Fruit fly (Drosophila melanogaster): Measurements from ENCODE around the gene CG31517.

The CG31517 gene

dm6 chr3R:13983272-13984032 is 35.2 kb downstream of the CG31517 start (continued):
- TF ChIP-seq onecut (GFP tag; IDR thresholded peaks at IDR 0.05) = peak; percentile 70; the same call in 1 of the 2 replicates
- no peak for TF ChIP-seq Doc3 (GFP tag; IDR thresholded peaks at IDR 0.05; ENCODE audit: partially characterized antibody)
- peak; percentile 90 for TF ChIP-seq CG15479 (GFP tag; optimal IDR thresholded peaks at IDR 0.05)
- peak; percentile 75 for TF ChIP-seq Awh (GFP tag; IDR thresholded peaks at IDR 0.05)
- TF ChIP-seq hb (GFP tag; IDR thresholded peaks at IDR 0.05; ENCODE audit: partially characterized antibody) = no peak
- peak; percentile 40; the same call in 1 of the 2 replicates for TF ChIP-seq ro (GFP tag; IDR thresholded peaks at IDR 0.05)
- TF ChIP-seq CG13296 (GFP tag; optimal IDR thresholded peaks at IDR 0.05) = peak; percentile 87
- TF ChIP-seq CG32772 (GFP tag; IDR thresholded peaks at IDR 0.05) = peak; percentile 81; the same call in 1 of the 2 replicates
- peak; percentile 90 for TF ChIP-seq esg (GFP tag; conservative IDR thresholded peaks at IDR 0.05)
- TF ChIP-seq lmd (GFP tag; IDR thresholded peaks at IDR 0.05) = peak; percentile 95
- peak; percentile 92 for TF ChIP-seq CG17359 (tag; optimal IDR thresholded peaks at IDR 0.05)
- TF ChIP-seq CG10366 (GFP tag; IDR thresholded peaks at IDR 0.05) = peak; percentile 88
- TF ChIP-seq BtbVII (GFP tag; optimal IDR thresholded peaks at IDR 0.05) = peak; percentile 94
- TF ChIP-seq CG17385 (GFP tag; optimal IDR thresholded peaks at IDR 0.05) = peak; percentile 89
- TF ChIP-seq C15 (GFP tag; IDR thresholded peaks at IDR 0.05) = 0 out of 3 replicates have a peak, but pooled peaks have one; percentile 34
- no peak for TF ChIP-seq nerfin-2 (GFP tag; IDR thresholded peaks at IDR 0.05; ENCODE audit: partially characterized antibody)
- peak in 1 of 2 experiments; percentile 98 for TF ChIP-seq eve (GFP tag; optimal IDR thresholded peaks at IDR 0.05)
- TF ChIP-seq CG1647 (GFP tag; optimal IDR thresholded peaks at IDR 0.05) = peak; percentile 81
- TF ChIP-seq CG31388 (GFP tag; optimal IDR thresholded peaks at IDR 0.05) = peak; percentile 54
- TF ChIP-seq Ssrp (tag; optimal IDR thresholded peaks at IDR 0.05) = peak; percentile 90
- peak; percentile 92 for TF ChIP-seq CG11504 (tag; optimal IDR thresholded peaks at IDR 0.05)
- TF ChIP-seq CG30020 (tag; optimal IDR thresholded peaks at IDR 0.05) = peak; percentile 68
- TF ChIP-seq CG10274 (GFP tag; optimal IDR thresholded peaks at IDR 0.05) = peak; percentile 81
- peak; percentile 84 for TF ChIP-seq CG12744 (GFP tag; optimal IDR thresholded peaks at IDR 0.05)
- TF ChIP-seq CG4730 (GFP tag; IDR thresholded peaks at IDR 0.05) = peak; percentile 71
- TF ChIP-seq knrl (GFP tag; IDR thresholded peaks at IDR 0.05; ENCODE audit: partially characterized antibody) = no peak; the same call in 2 of the 3 replicates
- TF ChIP-seq gce (GFP tag; IDR thresholded peaks at IDR 0.05) = peak; percentile 33; the same call in 2 of the 3 replicates
- no peak for TF ChIP-seq MTF-1 (GFP tag; optimal IDR thresholded peaks at IDR 0.05; ENCODE audit: borderline replicate concordance)
- peak; percentile 90 for TF ChIP-seq HLH3B (GFP tag; IDR thresholded peaks at IDR 0.05)
- peak; percentile 91 for TF ChIP-seq Dip3 (GFP tag; optimal IDR thresholded peaks at IDR 0.05)
- TF ChIP-seq sr (GFP tag; IDR thresholded peaks at IDR 0.05) = peak; percentile 34; the same call in 2 of the 3 replicates
- TF ChIP-seq CrebB (tag; optimal IDR thresholded peaks at IDR 0.05) = peak; percentile 87
- TF ChIP-seq Bgb (GFP tag; IDR thresholded peaks at IDR 0.05; ENCODE audit: partially characterized antibody) = peak; percentile 50; the same call in 1 of the 2 replicates
- no peak for TF ChIP-seq BEAF-32 (GFP tag; optimal IDR thresholded peaks at IDR 0.05)
- TF ChIP-seq NC2α (GFP tag; optimal IDR thresholded peaks at IDR 0.05) = peak; percentile 83
- peak; percentile 95 for TF ChIP-seq lilli (GFP tag; optimal IDR thresholded peaks at IDR 0.05)
- TF ChIP-seq CG15696 (tag; optimal IDR thresholded peaks at IDR 0.05) = peak; percentile 83
- TF ChIP-seq sqz (GFP tag; optimal IDR thresholded peaks at IDR 0.05) = peak; percentile 80
- TF ChIP-seq sd (tag; optimal IDR thresholded peaks at IDR 0.05) = peak; percentile 83
- TF ChIP-seq CG3726 (GFP tag; IDR thresholded peaks at IDR 0.05) = peak; percentile 85; the same call in 2 of the 3 replicates
- peak; percentile 51 for TF ChIP-seq D (optimal IDR thresholded peaks at IDR 0.05)
- TF ChIP-seq D (GFP tag; optimal IDR thresholded peaks at IDR 0.05) = peak; percentile 91
- TF ChIP-seq CG11695 (GFP tag; IDR thresholded peaks at IDR 0.05) = peak; percentile 92
- TF ChIP-seq Scr (GFP tag; IDR thresholded peaks at IDR 0.05; ENCODE audit: partially characterized antibody) = peak; percentile 30; the same call in 1 of the 2 replicates
- TF ChIP-seq pros (GFP tag; optimal IDR thresholded peaks at IDR 0.05) = peak; percentile 73
- peak; percentile 91 for TF ChIP-seq kay (GFP tag; optimal IDR thresholded peaks at IDR 0.05)
- TF ChIP-seq Sin3A (optimal IDR thresholded peaks at IDR 0.05) = no peak
- TF ChIP-seq ERR (GFP tag; optimal IDR thresholded peaks at IDR 0.05) = peak; percentile 94

Data from whole organism, embryonic.